Worm (Caenorhabditis elegans): ENCODE results near the gene D1005.4.
A peak's percentile ranks its signal among the peaks of the same experiment; 100 is the strongest.

Gene D1005.4

DNA sequence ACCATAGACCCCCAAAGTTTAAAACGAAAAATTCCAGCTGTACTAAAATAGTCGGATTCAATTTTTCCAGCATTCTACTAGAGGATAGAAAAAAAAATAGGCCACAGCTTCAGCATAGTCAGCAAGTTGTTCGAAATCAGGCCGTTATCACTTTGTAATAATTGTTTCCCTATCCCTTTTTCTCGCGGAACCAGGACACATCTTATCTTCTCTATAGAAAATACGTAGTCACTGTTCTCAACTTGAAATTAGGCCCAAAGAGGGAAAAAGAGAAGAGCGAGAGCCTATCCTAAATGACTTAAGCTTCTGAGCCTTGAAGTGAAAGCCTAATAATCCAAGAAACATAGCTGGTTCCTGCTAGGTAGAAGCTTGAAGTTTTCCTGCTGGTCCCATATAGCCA, 39.9 kb downstream of the D1005.4 start:
- TF ChIP-seq blmp-1 (tag; optimal IDR thresholded peaks at IDR 0.05; ENCODE audit: insufficient read depth) = no peak
- TF ChIP-seq ceh-16 (tag; optimal IDR thresholded peaks at IDR 0.05) = peak; percentile 8
- TF ChIP-seq ztf-4 (tag; optimal IDR thresholded peaks at IDR 0.05) = peak; percentile 53
- TF ChIP-seq nhr-6 (tag; optimal IDR thresholded peaks at IDR 0.05) = no peak
- TF ChIP-seq egl-27 (tag; optimal IDR thresholded peaks at IDR 0.05) = no peak
- TF ChIP-seq crh-2 (tag; optimal IDR thresholded peaks at IDR 0.05) = peak; percentile 45
- peak in 1 of 2 experiments; percentile 47 for TF ChIP-seq lsy-2 (tag; optimal IDR thresholded peaks at IDR 0.05)
- TF ChIP-seq nhr-21 (tag; optimal IDR thresholded peaks at IDR 0.05) = peak; percentile 29
- peak; percentile 4 for TF ChIP-seq F13H6.1 (tag; optimal IDR thresholded peaks at IDR 0.05)
- TF ChIP-seq nhr-129 (tag; optimal IDR thresholded peaks at IDR 0.05) = peak; percentile 14
- TF ChIP-seq ama-1 (optimal IDR thresholded peaks at IDR 0.05) = peak; percentile 64
- TF ChIP-seq sma-3 (GFP tag; optimal IDR thresholded peaks at IDR 0.05) = peak; percentile 16
- peak; percentile 43 for TF ChIP-seq sma-9 (GFP tag; optimal IDR thresholded peaks at IDR 0.05)
- no peak for TF ChIP-seq sma-9 (tag; optimal IDR thresholded peaks at IDR 0.05)
- TF ChIP-seq elt-3 (tag; optimal IDR thresholded peaks at IDR 0.05) = no peak
- TF ChIP-seq mab-5 (tag; optimal IDR thresholded peaks at IDR 0.05) = no peak
- no peak for TF ChIP-seq fos-1 (tag; optimal IDR thresholded peaks at IDR 0.05)

DNA sequence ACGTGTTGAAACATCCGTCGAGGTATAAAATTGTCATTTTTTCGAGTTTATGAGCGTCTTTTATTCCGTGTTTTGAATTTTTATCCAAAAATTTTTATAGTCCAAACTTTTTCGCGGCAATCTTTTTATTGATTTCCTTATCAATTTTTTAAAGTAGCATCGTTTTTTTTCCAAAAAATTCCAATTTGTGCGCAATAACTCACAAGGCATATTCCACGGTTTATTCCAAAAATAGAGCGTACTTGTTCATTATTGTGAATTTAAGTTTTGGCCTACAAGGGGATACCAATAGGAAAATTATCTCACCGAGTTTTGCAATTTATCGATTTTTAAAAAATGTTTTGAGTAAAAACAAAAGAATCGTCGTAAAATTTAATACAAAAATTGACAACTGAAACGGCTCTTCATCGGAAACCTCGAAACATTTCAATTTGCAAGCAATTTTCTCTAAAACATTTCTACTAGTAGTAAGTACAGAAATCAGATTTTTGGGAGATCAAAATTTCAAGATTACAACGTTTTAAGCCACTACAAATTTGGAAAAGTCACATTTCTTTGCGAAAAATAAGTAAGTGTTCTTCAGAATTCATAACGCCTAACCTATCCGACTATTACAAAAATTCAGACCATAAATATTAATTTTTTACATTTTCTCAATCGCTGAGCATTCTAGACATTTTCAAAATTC, 41.9 kb downstream of the D1005.4 start:
- TF ChIP-seq sma-3 (GFP tag; optimal IDR thresholded peaks at IDR 0.05) (peak; percentile 20), nhr-25 (tag; optimal IDR thresholded peaks at IDR 0.05) (peak; percentile 64), C34F6.9 (tag; optimal IDR thresholded peaks at IDR 0.05) (peak; percentile 22), ama-1 (optimal IDR thresholded peaks at IDR 0.05) (no peak), snpc-4 (tag; optimal IDR thresholded peaks at IDR 0.05) (no peak), lin-13 (GFP tag; optimal IDR thresholded peaks at IDR 0.05) (peak; percentile 4)

DNA sequence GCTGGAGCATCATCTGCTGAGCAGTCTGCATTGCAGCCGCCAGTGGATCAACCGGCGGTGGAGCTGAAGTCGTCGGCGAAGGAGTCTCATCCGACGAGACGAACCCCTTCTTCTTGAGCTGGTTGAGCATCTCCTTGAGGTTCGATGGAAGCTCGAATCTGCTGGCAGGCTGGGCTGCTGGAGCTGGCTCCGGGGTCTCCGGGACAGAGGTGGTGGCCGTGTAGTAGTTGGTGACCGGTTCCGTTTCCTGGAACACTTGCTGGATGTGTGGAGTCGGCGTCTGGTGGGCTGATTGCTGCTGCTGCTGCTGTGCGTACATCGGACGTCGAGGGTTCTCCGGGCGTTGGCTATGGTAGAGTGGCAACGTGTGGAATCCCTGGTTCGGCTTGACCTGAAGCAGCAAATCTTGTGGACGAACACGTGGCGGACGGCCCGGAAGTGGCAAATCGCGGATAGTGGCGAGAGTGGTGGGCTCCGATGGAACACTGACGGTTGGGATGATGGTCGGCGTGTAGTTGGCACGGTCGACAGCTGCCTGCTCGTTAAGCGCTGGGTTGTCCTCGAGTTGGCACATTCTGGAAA, 43.9 kb downstream of the D1005.4 start:
- TF ChIP-seq nhr-6 (tag; optimal IDR thresholded peaks at IDR 0.05) (no peak), sem-4 (tag; optimal IDR thresholded peaks at IDR 0.05) (no peak), peb-1 (tag; optimal IDR thresholded peaks at IDR 0.05) (no peak), lin-39 (tag; optimal IDR thresholded peaks at IDR 0.05) (no peak), Y55F3AM.14 (GFP tag; optimal IDR thresholded peaks at IDR 0.05) (no peak), ztf-1 (GFP tag; conservative IDR thresholded peaks at IDR 0.05) (no peak)

DNA sequence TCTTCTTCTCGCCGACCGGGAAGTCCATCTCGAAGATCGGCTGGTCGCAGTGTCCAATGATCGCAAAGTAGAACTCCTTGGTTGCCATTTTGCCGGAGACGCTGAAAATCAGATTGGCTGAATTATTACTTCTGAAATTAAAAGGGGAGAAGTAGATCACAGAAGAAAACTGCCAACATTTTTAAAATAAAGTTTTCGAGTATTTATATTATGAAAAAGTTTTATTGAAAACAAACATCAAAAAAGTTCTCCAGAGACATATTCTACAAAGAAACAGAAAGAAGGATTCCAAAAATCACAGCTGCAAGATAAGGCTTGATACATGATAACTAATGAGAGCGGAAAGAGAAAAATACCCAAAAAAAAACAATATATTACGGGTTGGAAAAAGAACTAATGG, 45.5 kb downstream of the D1005.4 start, which contains the start of gene sedl-1:
Gene sedl-1 (minus strand): TSS at position 101 of the 400 bp plus-strand sequence.
- TF ChIP-seq ceh-82 (tag; optimal IDR thresholded peaks at IDR 0.05) (no peak), unc-62 (GFP tag; optimal IDR thresholded peaks at IDR 0.05) (no peak), ama-1 (optimal IDR thresholded peaks at IDR 0.05) (no peak), nhr-21 (tag; optimal IDR thresholded peaks at IDR 0.05) (no peak), sma-3 (GFP tag; optimal IDR thresholded peaks at IDR 0.05) (no peak), unc-55 (GFP tag; optimal IDR thresholded peaks at IDR 0.05) (no peak), lin-11 (tag; optimal IDR thresholded peaks at IDR 0.05) (no peak), egl-27 (tag; optimal IDR thresholded peaks at IDR 0.05) (no peak), unc-39 (tag; optimal IDR thresholded peaks at IDR 0.05) (no peak), F13H6.1 (tag; optimal IDR thresholded peaks at IDR 0.05) (no peak), lin-39 (tag; optimal IDR thresholded peaks at IDR 0.05) (no peak)

DNA sequence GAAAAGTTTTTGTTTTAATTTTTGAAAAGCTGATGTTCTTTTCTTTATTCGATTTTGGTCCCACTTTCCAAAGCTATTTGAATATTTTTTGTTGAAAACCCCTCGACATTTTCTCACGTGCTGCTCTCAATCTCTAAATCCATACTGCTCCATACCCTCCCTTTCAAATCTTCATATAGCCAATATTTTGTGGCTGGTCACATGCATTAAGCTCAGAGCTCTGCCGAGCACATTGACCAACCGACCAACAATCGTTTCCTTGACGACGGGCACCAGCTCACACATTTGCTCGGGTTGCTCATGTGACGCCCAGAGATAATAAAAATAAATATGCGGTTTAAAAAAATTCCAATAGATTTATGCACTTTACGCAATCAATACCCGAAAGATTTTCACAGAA, 46.7 kb downstream of the D1005.4 start:
- no peak for TF ChIP-seq nhr-23 (tag; optimal IDR thresholded peaks at IDR 0.05)
- no peak for TF ChIP-seq R02D3.7 (tag; optimal IDR thresholded peaks at IDR 0.05)
- TF ChIP-seq nhr-21 (tag; optimal IDR thresholded peaks at IDR 0.05) = peak; percentile 3
- TF ChIP-seq egl-27 (tag; optimal IDR thresholded peaks at IDR 0.05) = no peak
- no peak for TF ChIP-seq ceh-82 (tag; optimal IDR thresholded peaks at IDR 0.05)
- TF ChIP-seq skn-1 (tag; optimal IDR thresholded peaks at IDR 0.05) = no peak
- TF ChIP-seq nhr-129 (tag; optimal IDR thresholded peaks at IDR 0.05) = no peak
- peak; percentile 25 for TF ChIP-seq crh-2 (tag; optimal IDR thresholded peaks at IDR 0.05)
- TF ChIP-seq Y55F3AM.14 (GFP tag; optimal IDR thresholded peaks at IDR 0.05) = no peak
- no peak for TF ChIP-seq elt-1 (tag; optimal IDR thresholded peaks at IDR 0.05)
- no peak for TF ChIP-seq sma-9 (GFP tag; optimal IDR thresholded peaks at IDR 0.05)
- no peak for TF ChIP-seq sma-9 (tag; optimal IDR thresholded peaks at IDR 0.05)
- no peak for TF ChIP-seq snpc-4 (tag; optimal IDR thresholded peaks at IDR 0.05)
- TF ChIP-seq ztf-11 (tag; optimal IDR thresholded peaks at IDR 0.05) = no peak
- no peak for TF ChIP-seq alr-1 (tag; optimal IDR thresholded peaks at IDR 0.05)
- TF ChIP-seq unc-55 (GFP tag; optimal IDR thresholded peaks at IDR 0.05) = no peak
- peak; percentile 13 for TF ChIP-seq C34F6.9 (tag; optimal IDR thresholded peaks at IDR 0.05)
- no peak for TF ChIP-seq aly-2 (tag; optimal IDR thresholded peaks at IDR 0.05)
- TF ChIP-seq ztf-1 (GFP tag; conservative IDR thresholded peaks at IDR 0.05) = no peak
- TF ChIP-seq mdl-1 (tag; optimal IDR thresholded peaks at IDR 0.05) = peak in 1 of 2 experiments; percentile 34
- TF ChIP-seq peb-1 (tag; optimal IDR thresholded peaks at IDR 0.05) = no peak
- TF ChIP-seq ZK546.5 (tag; optimal IDR thresholded peaks at IDR 0.05) = no peak
- TF ChIP-seq lin-39 (tag; optimal IDR thresholded peaks at IDR 0.05) = no peak
- TF ChIP-seq nhr-237 (tag; optimal IDR thresholded peaks at IDR 0.05) = no peak
- TF ChIP-seq nhr-12 (tag; optimal IDR thresholded peaks at IDR 0.05) = no peak
- TF ChIP-seq mab-5 (tag; optimal IDR thresholded peaks at IDR 0.05) = no peak
- no peak for TF ChIP-seq dmd-4 (tag; optimal IDR thresholded peaks at IDR 0.05)
